Worm (Caenorhabditis elegans) whole organism, L4/young adult: ENCODE results near the gene fbxb-9.

Experiments used
- W03F9.2 ChIP-seq: fragments of 150-350 bp; optimal IDR thresholded peaks from 2 replicates; lab custom pipeline; 2014; ENCODE audit warnings: missing biosample characterization, missing genetic modification characterization
- him-1 ChIP-seq: sonication (generic microtip); optimal IDR thresholded peaks from 2 replicates; lab custom pipeline; 2016; ENCODE audit warnings: missing genotype, missing genetic modification reagents, missing genetic modification characterization, missing compliant biosample characterization

DNA sequence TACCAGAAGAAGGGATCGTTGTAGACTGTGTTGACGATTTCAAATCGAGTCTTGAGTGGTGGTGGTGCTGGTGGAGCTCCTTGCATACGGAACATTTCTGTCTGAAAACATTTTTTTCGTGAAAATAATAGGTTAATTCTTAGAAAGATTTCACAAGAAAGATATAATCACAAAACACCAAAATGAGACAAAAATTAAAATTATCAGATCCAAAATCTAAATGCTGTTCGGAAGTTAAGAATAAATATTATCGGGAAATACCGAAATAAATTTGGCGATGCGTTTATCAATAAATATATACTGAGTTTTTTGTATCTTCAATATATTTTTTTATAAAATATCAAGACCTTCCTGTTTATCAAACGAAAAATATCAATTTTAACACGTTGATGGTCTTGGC is 16.1 kb upstream of the fbxb-9 start, which contains the start of gene C08F8.9:
- TF ChIP-seq him-1 (tag; lab: Kevin White, UChicago) (no peak), W03F9.2 (no peak)
